Worm (Caenorhabditis elegans) whole organism, L2 larva: ENCODE results near the gene F54D11.4.

Source experiments
- F13H6.1 ChIP-seq: sonication (generic microtip); optimal IDR thresholded peaks from 2 replicates; lab custom pipeline; 2016; ENCODE audit warnings: missing genetic modification characterization, missing compliant biosample characterization
- ZK546.5 ChIP-seq: sonication (generic microtip); optimal IDR thresholded peaks from 2 replicates; lab custom pipeline; 2017; ENCODE audit warnings: missing biosample characterization, missing genetic modification characterization
- aly-2 ChIP-seq: fragments of 150-350 bp; optimal IDR thresholded peaks from 2 replicates; lab custom pipeline; 2014; ENCODE audit warnings: missing biosample characterization, missing genetic modification characterization
- blmp-1 ChIP-seq: sonication (generic microtip); optimal IDR thresholded peaks from 2 replicates; lab custom pipeline; 2017; ENCODE audit warnings: missing genetic modification characterization, mild to moderate bottlenecking, missing compliant biosample characterization, antibody characterized with exemption, moderate library complexity; ENCODE audit not compliant: insufficient read depth
- nhr-237 ChIP-seq: fragments of 150-350 bp; optimal IDR thresholded peaks from 2 replicates; lab custom pipeline; 2014; ENCODE audit warnings: missing biosample characterization, missing genetic modification characterization
- sem-4 ChIP-seq: fragments of 150-350 bp; optimal IDR thresholded peaks from 2 replicates; lab custom pipeline; 2014; ENCODE audit warnings: missing biosample characterization, missing genetic modification reagents, missing genetic modification characterization

DNA sequence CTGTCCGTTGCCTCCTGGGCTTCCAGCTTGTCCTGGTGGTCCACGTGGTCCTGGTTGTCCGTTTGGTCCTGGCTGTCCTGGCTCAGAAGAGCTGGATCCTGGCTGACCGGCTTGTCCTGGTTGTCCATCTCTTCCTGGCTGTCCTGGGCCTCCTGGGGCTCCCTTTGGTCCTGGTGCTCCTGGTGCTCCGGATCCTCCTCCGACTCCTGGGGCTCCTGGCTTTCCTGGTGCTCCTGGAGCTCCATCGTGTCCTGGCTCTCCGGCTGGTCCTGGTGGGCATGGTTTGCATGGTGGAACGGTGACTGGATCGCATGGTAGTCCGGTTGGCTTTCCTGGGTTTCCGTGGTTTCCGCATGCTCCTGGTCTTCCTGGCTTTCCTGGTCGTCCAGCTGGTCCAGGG lies 37.1 kb downstream of the F54D11.4 start:
- no peak for TF ChIP-seq aly-2 (tag; lab: Kevin White, UChicago)
- TF ChIP-seq blmp-1 (tag; lab: Kevin White, UChicago): no peak
- no peak for TF ChIP-seq sem-4 (tag; lab: Kevin White, UChicago)
- TF ChIP-seq nhr-237 (tag; lab: Kevin White, UChicago): no peak
- no peak for TF ChIP-seq ZK546.5 (tag; lab: Kevin White, UChicago)
- TF ChIP-seq F13H6.1 (tag; lab: Kevin White, UChicago): no peak
